Fruit fly (Drosophila melanogaster) whole organism, prepupa: ENCODE data around the gene dsx-c73A.

Experiments used
- Blimp-1 ChIP-seq: fragments of 200-800 bp; sonication (Bioruptor generic); optimal IDR thresholded peaks from 3 replicates; lab custom pipeline; 2017; ENCODE audit warnings: missing biosample characterization, missing genetic modification characterization, mild to moderate bottlenecking, moderate library complexity, missing genetic modification reagents
- CG10631 ChIP-seq: fragments of 200-800 bp; sonication (Bioruptor generic); optimal IDR thresholded peaks from 2 replicates; lab custom pipeline; 2016; ENCODE audit warnings: missing biosample characterization, missing genetic modification characterization
- CG10669 ChIP-seq: fragments of 200-800 bp; sonication (Bioruptor generic); optimal IDR thresholded peaks from 3 replicates; lab custom pipeline; 2018; ENCODE audit warnings: missing biosample characterization, mild to moderate bottlenecking, missing genetic modification characterization, moderate library complexity
- CG11294 ChIP-seq: fragments of 200-800 bp; sonication (Bioruptor generic); IDR thresholded peaks from 2 replicates; pipeline ENCODE4 v1.3.6; 2022; ENCODE audit warnings: missing biosample characterization, missing genetic modification characterization
- CG15336 ChIP-seq: fragments of 200-800 bp; sonication (Bioruptor generic); IDR thresholded peaks from 2 replicates; pipeline ENCODE4 v1.3.6; 2022; ENCODE audit warnings: missing biosample characterization, missing genetic modification characterization
- CG1621 ChIP-seq: fragments of 200-800 bp; sonication (Bioruptor generic); optimal IDR thresholded peaks from 3 replicates; lab custom pipeline; 2018; ENCODE audit warnings: missing biosample characterization, mild to moderate bottlenecking, missing genetic modification characterization
- CG16779 ChIP-seq: fragments of 200-800 bp; sonication (Bioruptor generic); optimal IDR thresholded peaks from 3 replicates; lab custom pipeline; 2017; ENCODE audit warnings: missing biosample characterization, mild to moderate bottlenecking, missing genetic modification characterization
- CG31627 ChIP-seq: fragments of 200-800 bp; sonication (Bioruptor generic); optimal IDR thresholded peaks from 3 replicates; lab custom pipeline; 2016; ENCODE audit warnings: missing biosample characterization, missing genetic modification characterization
- CG34406 ChIP-seq: fragments of 200-800 bp; sonication (Bioruptor generic); optimal IDR thresholded peaks from 3 replicates; lab custom pipeline; 2016; ENCODE audit warnings: missing biosample characterization, missing genetic modification characterization
- CG6163 ChIP-seq: fragments of 200-800 bp; sonication (Bioruptor generic); IDR thresholded peaks from 3 replicates; pipeline ENCODE4 v1.3.6; 2022; ENCODE audit warnings: missing biosample characterization, missing genetic modification characterization
- CG6276 ChIP-seq: fragments of 200-800 bp; sonication (Bioruptor generic); optimal IDR thresholded peaks from 2 replicates; lab custom pipeline; 2017; ENCODE audit warnings: missing biosample characterization, mild to moderate bottlenecking, missing genetic modification characterization
- CG6808 ChIP-seq: fragments of 200-800 bp; sonication (Bioruptor generic); optimal IDR thresholded peaks from 3 replicates; lab custom pipeline; 2017; ENCODE audit warnings: missing biosample characterization, missing genetic modification characterization, mild to moderate bottlenecking, moderate library complexity, missing genetic modification reagents
- CG6854 ChIP-seq: fragments of 200-800 bp; sonication (Bioruptor generic); optimal IDR thresholded peaks from 2 replicates; lab custom pipeline; 2017; ENCODE audit warnings: missing biosample characterization, mild to moderate bottlenecking, missing genetic modification characterization
- CG7368 ChIP-seq: fragments of 200-800 bp; sonication (Bioruptor generic); optimal IDR thresholded peaks from 3 replicates; lab custom pipeline; 2016; ENCODE audit warnings: missing biosample characterization, missing genetic modification characterization
- CG8119 ChIP-seq: fragments of 200-800 bp; sonication (Bioruptor generic); IDR thresholded peaks from 3 replicates; pipeline ENCODE4 v1.3.6; 2022; ENCODE audit warnings: missing biosample characterization, missing genetic modification characterization
- CG8319 ChIP-seq: fragments of 200-800 bp; sonication (Bioruptor generic); optimal IDR thresholded peaks from 3 replicates; lab custom pipeline; 2016; ENCODE audit warnings: missing biosample characterization, missing genetic modification characterization
- CG8632 ChIP-seq: fragments of 200-800 bp; sonication (Bioruptor generic); optimal IDR thresholded peaks from 3 replicates; lab custom pipeline; 2016; ENCODE audit warnings: missing biosample characterization, missing genetic modification characterization
- CG9139 ChIP-seq: fragments of 200-800 bp; sonication (Bioruptor generic); optimal IDR thresholded peaks from 3 replicates; lab custom pipeline; 2017; ENCODE audit warnings: missing biosample characterization, mild to moderate bottlenecking, missing genetic modification characterization
- Eip75B ChIP-seq: fragments of 200-800 bp; sonication (Bioruptor generic); optimal IDR thresholded peaks from 3 replicates; lab custom pipeline; 2016; ENCODE audit warnings: missing biosample characterization, missing genetic modification characterization
- Eip93F ChIP-seq: fragments of 200-800 bp; sonication (Bioruptor generic); optimal IDR thresholded peaks from 2 replicates; lab custom pipeline; 2016; ENCODE audit warnings: missing biosample characterization, mild to moderate bottlenecking, missing genetic modification characterization
- Ets96B ChIP-seq: fragments of 200-800 bp; optimal IDR thresholded peaks from 2 replicates; lab custom pipeline; 2019; ENCODE audit warnings: missing biosample characterization, mild to moderate bottlenecking, missing genetic modification characterization, moderate library complexity
- Gug ChIP-seq: fragments of 200-800 bp; sonication (Bioruptor generic); IDR thresholded peaks from 2 replicates; pipeline ENCODE4 v1.3.6; 2022; ENCODE audit warnings: missing biosample characterization, missing genetic modification characterization
- Hr39 ChIP-seq: fragments of 200-800 bp; sonication (Bioruptor generic); optimal IDR thresholded peaks from 2 replicates; lab custom pipeline; 2016; ENCODE audit warnings: missing biosample characterization, missing genetic modification characterization
- Hr4 ChIP-seq: fragments of 200-800 bp; sonication (Bioruptor generic); optimal IDR thresholded peaks from 3 replicates; lab custom pipeline; 2016; ENCODE audit warnings: missing biosample characterization, missing genetic modification characterization
- Lpt ChIP-seq: fragments of 200-800 bp; sonication (Bioruptor generic); optimal IDR thresholded peaks from 3 replicates; lab custom pipeline; 2016; ENCODE audit warnings: missing biosample characterization, missing genetic modification characterization
- Met ChIP-seq: fragments of 200-800 bp; sonication (Bioruptor generic); optimal IDR thresholded peaks from 3 replicates; lab custom pipeline; 2016; ENCODE audit warnings: missing biosample characterization, missing genetic modification characterization
- OdsH ChIP-seq: fragments of 200-800 bp; sonication (Bioruptor generic); optimal IDR thresholded peaks from 3 replicates; lab custom pipeline; 2016; ENCODE audit warnings: missing biosample characterization, missing genetic modification characterization
- Smox ChIP-seq: fragments of 200-800 bp; sonication (Bioruptor generic); optimal IDR thresholded peaks from 3 replicates; lab custom pipeline; 2016; ENCODE audit warnings: missing biosample characterization, missing genetic modification characterization
- Sox102F ChIP-seq: fragments of 200-800 bp; sonication (Bioruptor generic); optimal IDR thresholded peaks from 2 replicates; lab custom pipeline; 2016; ENCODE audit warnings: missing biosample characterization, mild to moderate bottlenecking, missing genetic modification characterization
- acj6 ChIP-seq: fragments of 200-800 bp; sonication (Bioruptor generic); optimal IDR thresholded peaks from 3 replicates; lab custom pipeline; 2016; ENCODE audit warnings: missing biosample characterization, missing genetic modification characterization
- dsx ChIP-seq: fragments of 200-800 bp; optimal IDR thresholded peaks from 3 replicates; lab custom pipeline; 2019; ENCODE audit warnings: missing biosample characterization, mild to moderate bottlenecking, missing genetic modification characterization, moderate library complexity; ENCODE audit not compliant: poor library complexity, severe bottlenecking
- eg ChIP-seq: fragments of 200-800 bp; sonication (Bioruptor generic); IDR thresholded peaks from 3 replicates; pipeline ENCODE4 v1.3.6; 2022; ENCODE audit warnings: missing biosample characterization, missing genetic modification characterization
- esn ChIP-seq: fragments of 200-800 bp; sonication (Bioruptor generic); optimal IDR thresholded peaks from 2 replicates; lab custom pipeline; 2016; ENCODE audit warnings: missing biosample characterization, mild to moderate bottlenecking, missing genetic modification characterization, moderate library complexity
- fd59A ChIP-seq: fragments of 200-800 bp; sonication (Bioruptor generic); optimal IDR thresholded peaks from 2 replicates; lab custom pipeline; 2017; ENCODE audit warnings: missing biosample characterization, mild to moderate bottlenecking, missing genetic modification characterization, missing genetic modification reagents
- fkh ChIP-seq: fragments of 200-800 bp; sonication (Bioruptor generic); optimal IDR thresholded peaks from 3 replicates; lab custom pipeline; 2017; ENCODE audit warnings: missing biosample characterization, mild to moderate bottlenecking, missing genetic modification characterization, moderate library complexity
- net ChIP-seq: fragments of 200-800 bp; sonication (Bioruptor generic); optimal IDR thresholded peaks from 3 replicates; lab custom pipeline; 2016; ENCODE audit warnings: missing biosample characterization, missing genetic modification characterization
- pdm3 ChIP-seq: fragments of 200-800 bp; sonication (Bioruptor generic); optimal IDR thresholded peaks from 3 replicates; lab custom pipeline; 2016; ENCODE audit warnings: missing biosample characterization, missing genetic modification characterization
- spab ChIP-seq: fragments of 200-800 bp; sonication (Bioruptor generic); optimal IDR thresholded peaks from 2 replicates; lab custom pipeline; 2017; ENCODE audit warnings: missing biosample characterization, mild to moderate bottlenecking, missing genetic modification characterization, missing genetic modification reagents
- svp ChIP-seq: fragments of 200-800 bp; sonication (Bioruptor generic); peaks from one replicate; lab custom pipeline; 2016; ENCODE audit warnings: missing biosample characterization, missing genetic modification characterization
- topi ChIP-seq: fragments of 200-800 bp; sonication (Bioruptor generic); optimal IDR thresholded peaks from 3 replicates; lab custom pipeline; 2016; ENCODE audit warnings: missing biosample characterization, missing genetic modification characterization

Gene dsx-c73A

dm6 chr3L:16484739-16485524, 33.2 kb upstream of the dsx-c73A start (continued):
- TF ChIP-seq OdsH (GFP tag; lab: Kevin White, UChicago), result peak; percentile 9
- TF ChIP-seq spab, result peak; percentile 45
- peak; percentile 50 for TF ChIP-seq Sox102F (GFP tag; lab: Kevin White, UChicago)
- no peak for TF ChIP-seq Hr4 (GFP tag; lab: Kevin White, UChicago)
- no peak for TF ChIP-seq CG6854 (GFP tag; lab: Kevin White, UChicago)
- TF ChIP-seq pdm3 (GFP tag; lab: Kevin White, UChicago), result peak; percentile 21
- TF ChIP-seq fd59A (GFP tag; lab: Kevin White, UChicago), result peak; percentile 47
- TF ChIP-seq CG7368 (GFP tag; lab: Kevin White, UChicago), result no peak
- TF ChIP-seq CG6163 (GFP tag; lab: Robert Waterston, UW), result no peak
- TF ChIP-seq Blimp-1 (GFP tag; lab: Kevin White, UChicago), result no peak
- TF ChIP-seq CG31627, result peak; percentile 37
- peak; percentile 52 for TF ChIP-seq topi (GFP tag; lab: Kevin White, UChicago)
- no peak for TF ChIP-seq Eip93F
- TF ChIP-seq Gug (GFP tag; lab: Robert Waterston, UW), result no peak
- TF ChIP-seq CG11294, result no peak
- TF ChIP-seq Smox (GFP tag; lab: Kevin White, UChicago), result peak; percentile 36
- peak; percentile 47 for TF ChIP-seq CG6808 (GFP tag; lab: Kevin White, UChicago)
- TF ChIP-seq CG1621 (tag; lab: Kevin White, UChicago), result no peak
- TF ChIP-seq Lpt (GFP tag; lab: Kevin White, UChicago), result no peak
- peak; percentile 49 for TF ChIP-seq Met (GFP tag; lab: Kevin White, UChicago)
- TF ChIP-seq CG10669, result peak; percentile 3
- no peak for TF ChIP-seq CG15336
- no peak for TF ChIP-seq eg (GFP tag; lab: Robert Waterston, UW)
- no peak for TF ChIP-seq CG6276 (GFP tag; lab: Kevin White, UChicago)
- TF ChIP-seq acj6 (GFP tag; lab: Kevin White, UChicago), result peak; percentile 44
- TF ChIP-seq fkh (GFP tag; lab: Kevin White, UChicago), result no peak
- no peak for TF ChIP-seq CG8119 (GFP tag; lab: Robert Waterston, UW)
- no peak for TF ChIP-seq Ets96B (tag; lab: Kevin White, UChicago)
- peak; percentile 36 for TF ChIP-seq CG8632 (GFP tag; lab: Kevin White, UChicago)
- TF ChIP-seq CG34406, result peak; percentile 28
- TF ChIP-seq dsx, result no peak
- TF ChIP-seq svp, result peak; percentile 70
- no peak for TF ChIP-seq CG8319 (GFP tag; lab: Kevin White, UChicago)
- TF ChIP-seq CG9139 (GFP tag; lab: Kevin White, UChicago), result no peak
- peak; percentile 72 for TF ChIP-seq esn (GFP tag; lab: Kevin White, UChicago)
- TF ChIP-seq CG16779 (tag; lab: Kevin White, UChicago), result no peak
- TF ChIP-seq net (GFP tag; lab: Kevin White, UChicago), result peak; percentile 22
- TF ChIP-seq CG10631 (GFP tag; lab: Kevin White, UChicago), result peak; percentile 30
- TF ChIP-seq Hr39, result peak; percentile 39
- peak; percentile 39 for TF ChIP-seq Eip75B (GFP tag; lab: Kevin White, UChicago)
